Worm (Caenorhabditis elegans) whole organism, late embryonic: Measurements from ENCODE around the gene dep-1.

ENCODE experiments used
- C08G9.2 ChIP-seq: sonication (generic microtip); optimal IDR thresholded peaks from 2 replicates; lab custom pipeline; 2016; ENCODE audit warnings: mild to moderate bottlenecking, missing genetic modification characterization, moderate library complexity, missing compliant biosample characterization
- ceh-34 ChIP-seq: sonication (generic microtip); optimal IDR thresholded peaks from 2 replicates; lab custom pipeline; 2016; ENCODE audit warnings: mild to moderate bottlenecking, missing genetic modification characterization, missing compliant biosample characterization
- fkh-6 ChIP-seq: sonication (generic microtip); optimal IDR thresholded peaks from 2 replicates; lab custom pipeline; 2016; ENCODE audit warnings: missing genetic modification characterization, missing compliant biosample characterization
- pqm-1 ChIP-seq: sonication (generic microtip); optimal IDR thresholded peaks from 2 replicates; lab custom pipeline; 2016; ENCODE audit warnings: missing genetic modification characterization, missing compliant biosample characterization

DNA sequence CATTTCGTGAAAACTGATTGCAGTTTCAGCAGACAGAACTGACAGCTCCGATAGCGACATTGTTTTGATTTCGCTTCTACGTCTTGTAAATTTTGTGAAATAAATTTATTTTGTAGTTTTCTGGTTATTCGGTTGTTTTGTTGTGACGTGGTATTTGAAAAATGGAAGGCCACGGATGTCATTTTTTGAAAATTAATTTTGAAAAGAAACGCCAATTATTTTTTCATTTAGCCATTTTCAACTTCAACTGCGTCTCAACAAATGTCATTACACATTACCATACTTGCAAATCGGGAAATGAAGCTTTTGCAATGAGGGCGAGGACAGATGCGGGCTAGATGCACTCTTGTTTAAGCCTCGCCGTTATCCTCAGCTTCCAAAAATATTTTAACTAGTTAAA is 31.6 kb downstream of the dep-1 start, which contains the start of gene C18E9.8:
- TF ChIP-seq fkh-6 (tag; lab: Kevin White, UChicago) (no peak), C08G9.2 (tag; lab: Kevin White, UChicago) (no peak), ceh-34 (no peak), pqm-1 (tag; lab: Kevin White, UChicago) (no peak)
